Worm (Caenorhabditis elegans): ENCODE data around the gene C14E2.3.

C14E2.3 gene

DNA sequence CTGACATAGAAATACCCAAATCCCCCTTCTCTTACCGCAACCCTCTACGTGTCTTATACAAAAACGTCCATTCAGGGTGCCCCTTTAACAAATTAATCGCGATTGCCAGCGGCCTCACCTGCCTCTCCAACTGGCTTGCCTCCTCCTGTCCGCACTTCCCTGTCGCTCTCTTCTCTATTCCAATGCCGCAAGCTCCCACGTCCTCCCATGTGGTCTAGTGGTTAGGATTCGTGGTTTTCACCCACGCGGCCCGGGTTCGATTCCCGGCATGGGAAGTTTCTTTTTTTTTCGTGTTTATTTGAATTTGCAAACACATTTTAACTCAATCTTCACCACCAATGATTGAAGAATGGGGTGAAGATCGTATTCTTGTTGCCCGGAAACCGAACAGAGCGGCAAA lies 47.3 kb upstream of the C14E2.3 start (continued):
- TF ChIP-seq egl-43 (GFP tag; IDR thresholded peaks at IDR 0.05) (peak; percentile 86), F10B5.3 (tag; optimal IDR thresholded peaks at IDR 0.05) (peak; percentile 4), lim-7 (GFP tag; IDR thresholded peaks at IDR 0.05) (peak; percentile 82), lin-15B (tag; optimal IDR thresholded peaks at IDR 0.05) (no peak), saeg-2 (GFP tag; IDR thresholded peaks at IDR 0.05) (0 out of 2 replicates have a peak, but pooled peaks have one; percentile 43), madf-9 (GFP tag; conservative IDR thresholded peaks at IDR 0.05) (peak; percentile 66; the same call in 1 of the 2 replicates), nhr-111 (GFP tag; optimal IDR thresholded peaks at IDR 0.05) (peak; percentile 14), zfp-3 (GFP tag; conservative IDR thresholded peaks at IDR 0.05) (0 out of 2 replicates have a peak, but pooled peaks have one; percentile 11), arid-1 (GFP tag; conservative IDR thresholded peaks at IDR 0.05) (peak; percentile 72; the same call in 1 of the 2 replicates), Y105C5A.15 (GFP tag; IDR thresholded peaks at IDR 0.05) (0 out of 2 replicates have a peak, but pooled peaks have one; percentile 14), jun-1 (tag; optimal IDR thresholded peaks at IDR 0.05) (peak; percentile 54), ceh-44 (GFP tag; IDR thresholded peaks at IDR 0.05) (0 out of 2 replicates have a peak, but pooled peaks have one; percentile 48), spr-1 (tag; optimal IDR thresholded peaks at IDR 0.05) (peak; percentile 51), aha-1 (tag) (no peak), lin-38 (GFP tag; IDR thresholded peaks at IDR 0.05) (no peak), fos-1 (tag; optimal IDR thresholded peaks at IDR 0.05) (no peak), Y48G9A.11 (GFP tag; IDR thresholded peaks at IDR 0.05) (peak; percentile 47; the same call in 1 of the 2 replicates), pqm-1 (tag; optimal IDR thresholded peaks at IDR 0.05) (no peak), lin-1 (GFP tag; IDR thresholded peaks at IDR 0.05) (peak; percentile 57; the same call in 1 of the 2 replicates), ceh-32 (tag; optimal IDR thresholded peaks at IDR 0.05; ENCODE audit: poor library complexity) (no peak), R02D3.7 (tag; optimal IDR thresholded peaks at IDR 0.05) (no peak), T26A8.4 (GFP tag; IDR thresholded peaks at IDR 0.05) (no peak; the same call in 1 of the 2 replicates), madf-5 (GFP tag; IDR thresholded peaks at IDR 0.05) (peak; percentile 62 to 85; a peak in 3 of 4 replicates), daf-8 (GFP tag; IDR thresholded peaks at IDR 0.05) (no peak), lin-39 (tag; optimal IDR thresholded peaks at IDR 0.05) (no peak), zfp-2 (tag; optimal IDR thresholded peaks at IDR 0.05) (no peak), spr-3 (GFP tag; optimal IDR thresholded peaks at IDR 0.05) (no peak), gei-8 (GFP tag; optimal IDR thresholded peaks at IDR 0.05) (no peak), nhr-102 (tag; optimal IDR thresholded peaks at IDR 0.05) (no peak), F37D6.2 (tag; optimal IDR thresholded peaks at IDR 0.05) (peak; percentile 57), dmd-9 (GFP tag; IDR thresholded peaks at IDR 0.05) (peak; percentile 65), duxl-1 (tag; optimal IDR thresholded peaks at IDR 0.05; ENCODE audit: poor library complexity) (peak; percentile 95), ceh-20 (GFP tag; IDR thresholded peaks at IDR 0.05) (no peak), ces-1 (GFP tag; optimal IDR thresholded peaks at IDR 0.05) (no peak), tag-97 (GFP tag; IDR thresholded peaks at IDR 0.05) (0 out of 2 replicates have a peak, but pooled peaks have one; percentile 18), snpc-1.2 (GFP tag; IDR thresholded peaks at IDR 0.05) (peak; percentile 78), mep-1 (tag; optimal IDR thresholded peaks at IDR 0.05) (peak; percentile 73), dve-1 (tag; optimal IDR thresholded peaks at IDR 0.05; ENCODE audit: insufficient read depth) (no peak), nhr-25 (tag; optimal IDR thresholded peaks at IDR 0.05; ENCODE audit: borderline replicate concordance, insufficient read depth) (no peak), dpl-1 (GFP tag; optimal IDR thresholded peaks at IDR 0.05) (no peak), nhr-28 (tag; optimal IDR thresholded peaks at IDR 0.05) (no peak), cey-2 (tag; optimal IDR thresholded peaks at IDR 0.05; ENCODE audit: borderline replicate concordance, insufficient read depth) (no peak), attf-4 (tag; optimal IDR thresholded peaks at IDR 0.05) (no peak), mdt-29 (GFP tag; IDR thresholded peaks at IDR 0.05) (peak; percentile 46; the same call in 1 of the 2 replicates), ceh-82 (tag; optimal IDR thresholded peaks at IDR 0.05) (no peak), tra-1 (GFP tag; IDR thresholded peaks at IDR 0.05) (0 out of 2 replicates have a peak, but pooled peaks have one; percentile 55), php-3 (GFP tag; IDR thresholded peaks at IDR 0.05) (peak; percentile 74; the same call in 1 of the 2 replicates), lsy-2 (tag; optimal IDR thresholded peaks at IDR 0.05) (peak in 1 of 2 experiments; percentile 39), lir-3 (tag; optimal IDR thresholded peaks at IDR 0.05) (peak; percentile 42), nhr-48 (tag; optimal IDR thresholded peaks at IDR 0.05) (peak; percentile 8)
